Worm (Caenorhabditis elegans): Measurements from ENCODE around the gene fbxb-57.

DNA sequence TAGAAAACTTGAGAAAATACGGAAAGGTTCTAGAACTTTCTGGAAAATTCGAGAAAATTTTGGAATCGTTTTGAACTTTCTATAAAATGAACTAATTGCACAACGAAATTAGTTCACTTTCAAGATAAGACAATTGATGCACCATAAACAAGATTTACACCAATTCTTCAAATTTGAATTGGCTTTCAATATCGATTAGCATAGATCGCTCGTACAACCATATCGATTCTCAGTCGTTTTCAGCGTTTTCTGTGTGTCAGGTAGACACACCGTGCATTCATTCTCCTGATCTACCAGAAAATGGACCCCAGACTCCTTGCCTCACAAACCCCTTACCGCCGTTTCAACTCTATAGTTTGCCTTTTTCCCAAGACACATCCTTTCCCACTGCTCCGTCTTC, 6.2 kb upstream of the fbxb-57 start, which contains the start of gene fbxb-117:
- TF ChIP-seq flt-1 (GFP tag; IDR thresholded peaks at IDR 0.05) (no peak), ceh-13 (GFP tag; optimal IDR thresholded peaks at IDR 0.05) (no peak), hmg-4 (GFP tag; optimal IDR thresholded peaks at IDR 0.05) (no peak), ama-1 (optimal IDR thresholded peaks at IDR 0.05) (no peak), hnd-1 (tag; optimal IDR thresholded peaks at IDR 0.05) (no peak), ets-7 (tag; optimal IDR thresholded peaks at IDR 0.05) (no peak), sea-1 (GFP tag; conservative IDR thresholded peaks at IDR 0.05) (no peak), hmbx-1 (tag; optimal IDR thresholded peaks at IDR 0.05) (no peak)

All from whole organism, early embryonic.